Fruit fly (Drosophila melanogaster): Measurements from ENCODE around the gene robl37BC.
A peak's percentile ranks its signal among the peaks of the same experiment; 100 is the strongest.

Gene robl37BC

DNA sequence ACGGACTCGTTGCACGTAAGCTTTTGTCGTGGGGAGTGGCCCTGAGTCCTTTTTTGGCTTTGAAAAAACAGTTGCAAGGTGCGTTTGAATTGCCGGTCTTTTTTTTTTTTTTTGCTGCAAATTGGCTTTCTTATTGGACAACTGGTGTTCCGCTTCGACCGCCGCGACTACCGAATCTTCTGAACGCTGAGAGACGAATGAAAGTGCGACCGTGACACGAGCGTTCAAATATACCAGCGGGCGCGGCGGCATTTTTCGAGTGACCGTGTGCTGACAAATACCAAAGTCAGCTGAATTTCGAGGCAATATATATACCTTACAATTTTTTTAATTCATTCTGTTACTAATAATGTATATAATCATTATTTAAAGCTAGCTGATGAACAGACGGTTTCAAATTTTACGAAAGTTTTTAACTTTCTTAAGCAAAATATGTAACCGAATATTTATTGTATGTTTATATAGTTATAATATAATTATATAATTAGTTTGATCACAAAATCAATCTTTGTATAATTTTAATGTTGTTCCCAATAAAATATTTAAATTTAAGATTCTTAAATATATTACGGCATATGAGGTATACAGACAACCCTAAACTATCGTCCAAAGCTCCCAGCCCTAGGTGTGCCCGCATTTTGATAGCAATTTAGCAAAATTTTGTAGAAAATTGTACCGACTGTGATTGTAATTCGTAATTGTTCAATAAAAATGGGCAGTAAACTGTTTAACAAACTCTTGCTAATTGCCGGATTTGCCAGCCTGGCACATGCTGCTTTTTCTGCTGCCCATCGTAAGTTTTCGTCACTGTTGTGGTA is 23.4 kb upstream of the robl37BC start, which contains the start of the genes Swip-1 and EMC5 (continued):
- TF ChIP-seq gfzf (GFP tag; optimal IDR thresholded peaks at IDR 0.05): peak; percentile 76
- TF ChIP-seq CG2889 (GFP tag; IDR thresholded peaks at IDR 0.05): no peak
- peak; percentile 74 for TF ChIP-seq BEAF-32 (GFP tag; optimal IDR thresholded peaks at IDR 0.05)
- TF ChIP-seq CG13775 (GFP tag; optimal IDR thresholded peaks at IDR 0.05): peak; percentile 76
- TF ChIP-seq bigmax (GFP tag; optimal IDR thresholded peaks at IDR 0.05): no peak
- peak; percentile 39; the same call in 1 of the 2 replicates for TF ChIP-seq CG4730 (GFP tag; IDR thresholded peaks at IDR 0.05)
- TF ChIP-seq Mad (GFP tag; optimal IDR thresholded peaks at IDR 0.05): no peak
- peak; percentile 43 for TF ChIP-seq nom (GFP tag; optimal IDR thresholded peaks at IDR 0.05)
- no peak for TF ChIP-seq CG5953 (GFP tag; IDR thresholded peaks at IDR 0.05)
- peak; percentile 27 for TF ChIP-seq CG12299 (tag; optimal IDR thresholded peaks at IDR 0.05)
- peak; percentile 52; the same call in 1 of the 2 replicates for TF ChIP-seq HLH3B (GFP tag; IDR thresholded peaks at IDR 0.05)
- TF ChIP-seq gro (GFP tag; optimal IDR thresholded peaks at IDR 0.05): no peak
- TF ChIP-seq mirr (GFP tag; optimal IDR thresholded peaks at IDR 0.05): no peak
- TF ChIP-seq C15 (GFP tag; IDR thresholded peaks at IDR 0.05): 0 out of 3 replicates have a peak, but pooled peaks have one; percentile 25
- peak; percentile 66 for TF ChIP-seq CG10543 (GFP tag; optimal IDR thresholded peaks at IDR 0.05)
- TF ChIP-seq CG11093 (GFP tag; IDR thresholded peaks at IDR 0.05): no peak
- TF ChIP-seq H15 (GFP tag; IDR thresholded peaks at IDR 0.05): no peak
- no peak for TF ChIP-seq Nf-YB (GFP tag; optimal IDR thresholded peaks at IDR 0.05)
- no peak for TF ChIP-seq Lim3 (GFP tag; IDR thresholded peaks at IDR 0.05)
- no peak; the same call in 1 of the 2 replicates for TF ChIP-seq CG17328 (GFP tag; IDR thresholded peaks at IDR 0.05)
- no peak for TF ChIP-seq Hand (GFP tag; optimal IDR thresholded peaks at IDR 0.05)
- TF ChIP-seq CG2199 (GFP tag; IDR thresholded peaks at IDR 0.05): no peak
- peak; percentile 35 for TF ChIP-seq HHEX (GFP tag; optimal IDR thresholded peaks at IDR 0.05)
- TF ChIP-seq sqz (GFP tag; optimal IDR thresholded peaks at IDR 0.05): peak; percentile 38
- TF ChIP-seq hth (optimal IDR thresholded peaks at IDR 0.05): no peak
- TF ChIP-seq wdn (GFP tag; IDR thresholded peaks at IDR 0.05): no peak
- TF ChIP-seq CG31224 (GFP tag; IDR thresholded peaks at IDR 0.05): 0 out of 2 replicates have a peak, but pooled peaks have one; percentile 11
- TF ChIP-seq CG1602 (GFP tag; optimal IDR thresholded peaks at IDR 0.05): peak; percentile 30
- peak; percentile 27 for TF ChIP-seq caup (GFP tag; optimal IDR thresholded peaks at IDR 0.05; ENCODE audit: severe bottlenecking)
- peak; percentile 6 for TF ChIP-seq CG3995 (GFP tag; optimal IDR thresholded peaks at IDR 0.05)
- no peak for TF ChIP-seq CG7745 (tag; optimal IDR thresholded peaks at IDR 0.05)
- TF ChIP-seq Hr51 (GFP tag; optimal IDR thresholded peaks at IDR 0.05): peak in 1 of 2 experiments; percentile 64
- TF ChIP-seq CG18764 (GFP tag; optimal IDR thresholded peaks at IDR 0.05): no peak
- no peak for TF ChIP-seq Doc2 (GFP tag; IDR thresholded peaks at IDR 0.05)
- TF ChIP-seq NFAT (GFP tag; IDR thresholded peaks at IDR 0.05): peak; percentile 44
- no peak for TF ChIP-seq CG8944 (GFP tag; optimal IDR thresholded peaks at IDR 0.05)
- peak; percentile 82 for TF ChIP-seq CG12659 (GFP tag; optimal IDR thresholded peaks at IDR 0.05)
- peak; percentile 40; the same call in 1 of the 2 replicates for TF ChIP-seq CG32772 (GFP tag; IDR thresholded peaks at IDR 0.05)
- no peak for TF ChIP-seq tup (GFP tag; optimal IDR thresholded peaks at IDR 0.05)
- TF ChIP-seq amos (GFP tag; IDR thresholded peaks at IDR 0.05; ENCODE audit: partially characterized antibody): peak; percentile 62
- no peak for TF ChIP-seq odd (GFP tag; optimal IDR thresholded peaks at IDR 0.05)
- no peak for TF ChIP-seq gt (GFP tag; IDR thresholded peaks at IDR 0.05)
- TF ChIP-seq CG9437 (GFP tag; optimal IDR thresholded peaks at IDR 0.05): peak; percentile 58
- no peak for TF ChIP-seq ems (GFP tag; optimal IDR thresholded peaks at IDR 0.05)
- peak; percentile 52 for TF ChIP-seq CG18619 (GFP tag; optimal IDR thresholded peaks at IDR 0.05)
- TF ChIP-seq gcm (GFP tag; optimal IDR thresholded peaks at IDR 0.05): peak; percentile 63
- TF ChIP-seq CG10366 (GFP tag; IDR thresholded peaks at IDR 0.05): no peak
- TF ChIP-seq repo (GFP tag; optimal IDR thresholded peaks at IDR 0.05): no peak
- no peak for TF ChIP-seq Neu2 (GFP tag; optimal IDR thresholded peaks at IDR 0.05; ENCODE audit: borderline replicate concordance)

Data from whole organism, embryonic.